Fruit fly (Drosophila melanogaster) whole organism: Measurements from ENCODE around the gene CG4332.

Source experiments
- CG8478 ChIP-seq: fragments of >200 bp; optimal IDR thresholded peaks from 2 replicates; lab custom pipeline; 2018; ENCODE audit warnings: inconsistent platforms
- EcR ChIP-seq, 2 experiments: fragments of >200 bp; optimal IDR thresholded peaks; 2 replicates each; lab custom pipeline; 2017; ENCODE audit warnings: missing biosample characterization in 2 of 2, missing genetic modification characterization in 2 of 2, missing genetic modification reagents in 2 of 2
- pan ChIP-seq: fragments of >200 bp; optimal IDR thresholded peaks from 2 replicates; lab custom pipeline; 2017
- psq ChIP-seq: fragments of >200 bp; optimal IDR thresholded peaks from 2 replicates; lab custom pipeline; 2017
- usp ChIP-seq: fragments of >200 bp; optimal IDR thresholded peaks from 2 replicates; lab custom pipeline; 2017; ENCODE audit warnings: missing biosample characterization, missing genetic modification characterization, mixed read lengths

DNA sequence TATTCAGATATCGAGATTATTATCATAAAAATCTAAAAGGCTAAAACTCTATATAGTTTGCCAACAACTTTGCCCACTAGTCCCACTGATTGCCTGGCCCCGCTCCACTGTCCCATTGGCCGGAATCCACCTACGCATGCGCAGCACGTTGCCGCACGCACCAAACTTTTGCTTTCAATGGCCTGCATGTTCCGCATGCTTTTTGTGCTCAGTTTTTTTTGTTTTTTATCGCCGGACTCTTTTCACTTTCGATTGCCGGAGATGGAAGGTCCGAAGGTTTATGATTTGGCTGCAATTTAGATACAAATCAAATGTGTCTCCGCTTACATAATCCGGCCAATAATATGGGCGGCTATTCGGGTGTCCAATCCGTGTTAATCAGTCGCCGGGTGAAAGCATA, 37.4 kb downstream of the CG4332 start:
- TF ChIP-seq psq (lab: Kevin White, UChicago) (no peak), usp (no peak), CG8478 (lab: Kevin White, UChicago) (no peak), EcR (GFP tag; optimal IDR thresholded peaks at IDR 0.05; lab: Kevin White, UChicago) (no peak), pan (lab: Kevin White, UChicago) (no peak)
